Worm (Caenorhabditis elegans) whole organism, young adult: Measurements from ENCODE around the gene K01H12.4.

ENCODE experiments used
- C06A6.2 ChIP-seq: fragments of 200-800 bp; sonication (Bioruptor generic); conservative IDR thresholded peaks from 2 replicates; pipeline ENCODE4 v1.3.6; 2022; ENCODE audit warnings: missing genetic modification characterization, missing compliant biosample characterization
- F10E7.11 ChIP-seq: sonication (generic microtip); optimal IDR thresholded peaks from 2 replicates; lab custom pipeline; 2017; ENCODE audit warnings: mild to moderate bottlenecking, missing genetic modification characterization, moderate library complexity, missing compliant biosample characterization
- F33H1.4 ChIP-seq: fragments of 200-800 bp; sonication (Bioruptor generic); IDR thresholded peaks from 2 replicates; pipeline ENCODE4 v1.3.6; 2022; ENCODE audit warnings: missing genetic modification reagents, missing genetic modification characterization, missing compliant biosample characterization
- F37B4.10 ChIP-seq: fragments of 200-800 bp; sonication (Bioruptor generic); IDR thresholded peaks from 2 replicates; pipeline ENCODE4 v1.3.6; 2022; ENCODE audit warnings: missing genetic modification characterization, missing compliant biosample characterization
- F39B2.1 ChIP-seq: fragments of 200-800 bp; sonication (Bioruptor generic); IDR thresholded peaks from 2 replicates; pipeline ENCODE4 v1.3.6; 2022; ENCODE audit warnings: missing genetic modification reagents, missing genetic modification characterization, missing compliant biosample characterization
- F55B11.4 ChIP-seq: sonication (generic microtip); optimal IDR thresholded peaks from 2 replicates; lab custom pipeline; 2016; ENCODE audit warnings: missing compliant biosample characterization, missing genetic modification characterization, borderline replicate concordance; ENCODE audit not compliant: insufficient read depth
- K12H6.12 ChIP-seq: fragments of 200-800 bp; sonication (Bioruptor generic); optimal IDR thresholded peaks from 2 replicates; lab custom pipeline; 2018; ENCODE audit warnings: mild to moderate bottlenecking, missing genetic modification characterization, missing compliant biosample characterization
- Y79H2A.3 ChIP-seq: fragments of 200-800 bp; sonication (Bioruptor generic); conservative IDR thresholded peaks from 2 replicates; pipeline ENCODE4 v1.3.6; 2022; ENCODE audit warnings: missing genetic modification reagents, missing genetic modification characterization, missing compliant biosample characterization
- atf-7 ChIP-seq: sonication (generic microtip); optimal IDR thresholded peaks from 2 replicates; lab custom pipeline; 2017; ENCODE audit warnings: mild to moderate bottlenecking, missing genetic modification characterization, missing compliant biosample characterization
- attf-6 ChIP-seq: fragments of 200-800 bp; sonication (Bioruptor generic); IDR thresholded peaks from 2 replicates; pipeline ENCODE4 v1.3.6; 2022; ENCODE audit warnings: missing genetic modification reagents, missing genetic modification characterization, missing compliant biosample characterization
- cebp-2 ChIP-seq: fragments of 200-800 bp; sonication (Bioruptor generic); IDR thresholded peaks from 2 replicates; pipeline ENCODE4 v1.3.6; 2022; ENCODE audit warnings: missing genetic modification characterization, missing compliant biosample characterization
- ceh-100 ChIP-seq: fragments of 200-800 bp; sonication (Bioruptor generic); IDR thresholded peaks from 2 replicates; pipeline ENCODE4 v1.3.6; 2022; ENCODE audit warnings: missing genetic modification reagents, missing genetic modification characterization, missing compliant biosample characterization
- ceh-27 ChIP-seq: fragments of 200-800 bp; sonication (Bioruptor generic); optimal IDR thresholded peaks from 2 replicates; lab custom pipeline; 2018; ENCODE audit warnings: mild to moderate bottlenecking, missing genetic modification characterization, moderate library complexity, missing compliant biosample characterization
- ceh-40 ChIP-seq: fragments of 200-800 bp; sonication (Bioruptor generic); IDR thresholded peaks from 2 replicates; pipeline ENCODE4 v1.3.6; 2022; ENCODE audit warnings: missing genetic modification characterization, missing compliant biosample characterization
- ceh-58 ChIP-seq: fragments of 200-800 bp; sonication (Bioruptor generic); IDR thresholded peaks from 2 replicates; pipeline ENCODE4 v1.3.6; 2022; ENCODE audit warnings: missing genetic modification characterization, missing compliant biosample characterization
- chd-7 ChIP-seq: sonication (generic microtip); optimal IDR thresholded peaks from 2 replicates; lab custom pipeline; 2016; ENCODE audit warnings: mild to moderate bottlenecking, missing genetic modification characterization, moderate library complexity, missing compliant biosample characterization
- dpl-1 ChIP-seq: fragments of 150-350 bp; optimal IDR thresholded peaks from 2 replicates; lab custom pipeline; 2014; ENCODE audit warnings: missing biosample characterization, missing genetic modification reagents, missing genetic modification characterization
- egl-44 ChIP-seq: fragments of 200-800 bp; sonication (Bioruptor generic); IDR thresholded peaks from 2 replicates; pipeline ENCODE4 v1.3.6; 2022; ENCODE audit warnings: missing genetic modification reagents, missing genetic modification characterization, missing compliant biosample characterization
- egrh-3 ChIP-seq: fragments of 200-800 bp; sonication (Bioruptor generic); IDR thresholded peaks from 2 replicates; pipeline ENCODE4 v1.3.6; 2022; ENCODE audit warnings: missing genetic modification reagents, missing genetic modification characterization, missing compliant biosample characterization
- him-1 ChIP-seq: sonication (generic microtip); optimal IDR thresholded peaks from 2 replicates; lab custom pipeline; 2016; ENCODE audit warnings: missing genotype, missing genetic modification reagents, missing genetic modification characterization, missing compliant biosample characterization
- hmg-20 ChIP-seq: fragments of 200-800 bp; sonication (Bioruptor generic); IDR thresholded peaks from 2 replicates; pipeline ENCODE4 v1.3.6; 2022; ENCODE audit warnings: missing genetic modification reagents, missing genetic modification characterization, missing compliant biosample characterization
- hrde-1 ChIP-seq: sonication (generic microtip); optimal IDR thresholded peaks from 2 replicates; lab custom pipeline; 2016; ENCODE audit warnings: missing genetic modification characterization, mild to moderate bottlenecking, missing compliant biosample characterization, moderate library complexity, missing genotype, missing genetic modification reagents, borderline replicate concordance
- lin-26 ChIP-seq: fragments of 200-800 bp; sonication (Bioruptor generic); IDR thresholded peaks from 2 replicates; pipeline ENCODE4 v1.3.6; 2022; ENCODE audit warnings: missing genetic modification reagents, missing genetic modification characterization, missing compliant biosample characterization
- lin-35 ChIP-seq, 3 experiments: fragments of 150-350 bp in 2 of 3; sonication (generic microtip) in 1 of 3; optimal IDR thresholded peaks; 2 replicates each; lab custom pipeline; 2014 to 2018; ENCODE audit warnings: missing biosample characterization in 3 of 3, missing genetic modification characterization in 3 of 3, missing genetic modification reagents in 3 of 3
- lin-54 ChIP-seq: fragments of 200-800 bp; sonication (Bioruptor generic); optimal IDR thresholded peaks from 2 replicates; lab custom pipeline; 2018; ENCODE audit warnings: mild to moderate bottlenecking, missing genetic modification characterization, missing compliant biosample characterization
- lir-1 ChIP-seq: fragments of 200-800 bp; sonication (Bioruptor generic); conservative IDR thresholded peaks from 2 replicates; pipeline ENCODE4 v1.3.6; 2022; ENCODE audit warnings: missing genetic modification reagents, missing genetic modification characterization, missing compliant biosample characterization
- lsl-1 ChIP-seq: fragments of 200-800 bp; sonication (Bioruptor generic); optimal IDR thresholded peaks from 2 replicates; lab custom pipeline; 2018; ENCODE audit warnings: mild to moderate bottlenecking, missing genetic modification characterization, moderate library complexity, missing compliant biosample characterization
- madf-10 ChIP-seq: sonication (generic microtip); optimal IDR thresholded peaks from 2 replicates; lab custom pipeline; 2016; ENCODE audit warnings: mild to moderate bottlenecking, missing genetic modification characterization, missing compliant biosample characterization
- mxl-1 ChIP-seq: sonication (generic microtip); optimal IDR thresholded peaks from 2 replicates; lab custom pipeline; 2016; ENCODE audit warnings: missing genetic modification characterization, missing compliant biosample characterization
- nfyb-1 ChIP-seq: fragments of 200-800 bp; sonication (Bioruptor generic); IDR thresholded peaks from 2 replicates; pipeline ENCODE4 v1.3.6; 2022; ENCODE audit warnings: missing genetic modification reagents, missing genetic modification characterization, missing compliant biosample characterization
- nhr-179 ChIP-seq: sonication (generic microtip); optimal IDR thresholded peaks from 2 replicates; lab custom pipeline; 2016; ENCODE audit warnings: mild to moderate bottlenecking, missing genetic modification characterization, missing compliant biosample characterization
- nhr-27 ChIP-seq: fragments of 200-800 bp; sonication (Bioruptor generic); optimal IDR thresholded peaks from 2 replicates; lab custom pipeline; 2018; ENCODE audit warnings: mild to moderate bottlenecking, missing genetic modification characterization, moderate library complexity, missing compliant biosample characterization
- nhr-80 ChIP-seq: sonication (generic microtip); optimal IDR thresholded peaks from 2 replicates; lab custom pipeline; 2016; ENCODE audit warnings: missing genetic modification characterization, missing compliant biosample characterization
- pha-4 ChIP-seq: fragments of 150-350 bp; sonication (generic microtip); optimal IDR thresholded peaks from 2 replicates; lab custom pipeline; 2014; ENCODE audit warnings: missing biosample characterization, missing genetic modification reagents, missing genetic modification characterization
- rec-8 ChIP-seq, 2 experiments: sonication (generic microtip); optimal IDR thresholded peaks; 2 replicates each; lab custom pipeline; 2016; ENCODE audit warnings: mild to moderate bottlenecking in 2 of 2, missing genetic modification characterization in 2 of 2, missing genetic modification reagents in 2 of 2, missing genotype in 2 of 2, missing biosample characterization in 1 of 2, missing compliant biosample characterization in 1 of 2, moderate library complexity in 1 of 2
- snpc-1.1 ChIP-seq: sonication (generic microtip); optimal IDR thresholded peaks from 2 replicates; lab custom pipeline; 2017; ENCODE audit warnings: missing genetic modification characterization, mild to moderate bottlenecking, missing compliant biosample characterization, antibody characterized with exemption, moderate library complexity, missing genotype, missing genetic modification reagents; ENCODE audit not compliant: insufficient read depth
- snpc-1.3 ChIP-seq: sonication (generic microtip); optimal IDR thresholded peaks from 2 replicates; lab custom pipeline; 2017; ENCODE audit warnings: missing genetic modification characterization, mild to moderate bottlenecking, missing compliant biosample characterization, antibody characterized with exemption, moderate library complexity, missing genotype, missing genetic modification reagents; ENCODE audit not compliant: insufficient read depth
- snpc-4 ChIP-seq, 5 experiments: fragments of 150-350 bp in 1 of 5; sonication (generic microtip) in 4 of 5; optimal IDR thresholded peaks; 2 replicates each; lab custom pipeline; 2014 to 2018; ENCODE audit warnings: missing genetic modification characterization in 5 of 5, missing biosample characterization in 3 of 5, antibody characterized with exemption in 2 of 5, mild to moderate bottlenecking in 2 of 5, missing compliant biosample characterization in 2 of 5, missing genotype in 2 of 5, moderate library complexity in 2 of 5, missing genetic modification reagents in 1 of 5
- tbp1 ChIP-seq: fragments of 200-800 bp; sonication (Bioruptor generic); optimal IDR thresholded peaks from 2 replicates; lab custom pipeline; 2018; ENCODE audit warnings: mild to moderate bottlenecking, missing genetic modification characterization, missing compliant biosample characterization
- tbx-9 ChIP-seq: sonication (generic microtip); optimal IDR thresholded peaks from 2 replicates; lab custom pipeline; 2016; ENCODE audit warnings: borderline replicate concordance, missing genetic modification characterization, inconsistent platforms, missing compliant biosample characterization
- xnd-1 ChIP-seq: sonication (generic microtip); optimal IDR thresholded peaks from 2 replicates; lab custom pipeline; 2016; ENCODE audit warnings: missing genotype, missing genetic modification reagents, missing genetic modification characterization, missing compliant biosample characterization
- zfh-2 ChIP-seq: fragments of 200-800 bp; sonication (Bioruptor generic); conservative IDR thresholded peaks from 2 replicates; pipeline ENCODE4 v1.3.6; 2022; ENCODE audit warnings: missing genetic modification reagents, missing genetic modification characterization, missing compliant biosample characterization
- ztf-18 ChIP-seq: sonication (generic microtip); optimal IDR thresholded peaks from 2 replicates; lab custom pipeline; 2016; ENCODE audit warnings: missing genotype, mild to moderate bottlenecking, missing genetic modification characterization, missing compliant biosample characterization
- ztf-22 ChIP-seq: fragments of 200-800 bp; sonication (Bioruptor generic); optimal IDR thresholded peaks from 2 replicates; lab custom pipeline; 2018; ENCODE audit warnings: mild to moderate bottlenecking, missing genetic modification characterization, moderate library complexity, missing compliant biosample characterization
- ztf-26 ChIP-seq: sonication (generic microtip); optimal IDR thresholded peaks from 2 replicates; lab custom pipeline; 2017; ENCODE audit warnings: missing genetic modification characterization, missing compliant biosample characterization
- ztf-28 ChIP-seq: fragments of 200-800 bp; sonication (Bioruptor generic); IDR thresholded peaks from 2 replicates; pipeline ENCODE4 v1.3.6; 2022; ENCODE audit warnings: missing genetic modification reagents, missing genetic modification characterization, missing compliant biosample characterization
- ztf-3 ChIP-seq: fragments of 200-800 bp; sonication (Bioruptor generic); optimal IDR thresholded peaks from 2 replicates; lab custom pipeline; 2018; ENCODE audit warnings: mild to moderate bottlenecking, missing genetic modification characterization, missing compliant biosample characterization
- ztf-6 ChIP-seq: fragments of 200-800 bp; sonication (Bioruptor generic); IDR thresholded peaks from 2 replicates; pipeline ENCODE4 v1.3.6; 2022; ENCODE audit warnings: missing genetic modification reagents, missing genetic modification characterization, missing compliant biosample characterization

K01H12.4 gene

DNA sequence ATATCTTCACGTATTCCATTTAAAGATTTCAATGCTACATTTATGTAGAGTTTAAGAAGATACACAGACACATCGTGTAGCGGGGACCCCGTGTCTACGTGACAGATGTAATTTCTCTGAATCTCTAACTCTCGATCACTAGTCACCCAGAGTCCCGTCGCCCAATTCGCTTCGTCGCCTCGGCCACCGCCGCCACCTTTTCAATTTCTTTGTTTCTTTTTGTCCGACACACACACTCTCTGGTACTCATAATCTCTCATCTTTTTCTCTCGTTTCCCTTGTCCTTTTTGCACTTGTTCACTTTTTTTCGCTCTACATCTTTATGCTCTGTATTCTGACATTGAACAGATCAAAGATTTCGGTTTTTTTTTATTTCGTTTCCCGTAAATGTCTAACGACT is 5.5 kb downstream of the K01H12.4 start (continued):
- TF ChIP-seq snpc-4 (GFP tag; optimal IDR thresholded peaks at IDR 0.05; lab: Kevin White, UChicago) (no peak), snpc-4 (tag; optimal IDR thresholded peaks at IDR 0.05; lab: Kevin White, UChicago) (peak in 3 of 4 experiments; percentile 19 to 23 (median 21)), xnd-1 (tag; lab: Kevin White, UChicago) (no peak), F37B4.10 (GFP tag; lab: Robert Waterston, UW) (no peak), hrde-1 (tag; lab: Kevin White, UChicago) (no peak), nfyb-1 (GFP tag; lab: Robert Waterston, UW) (0 out of 2 replicates have a peak, but pooled peaks have one; percentile 36), lin-26 (GFP tag; lab: Robert Waterston, UW) (no peak), ceh-27 (GFP tag; lab: Kevin White, UChicago) (no peak), egrh-3 (GFP tag; lab: Robert Waterston, UW) (no peak), ceh-40 (GFP tag; lab: Robert Waterston, UW) (no peak), lir-1 (GFP tag; lab: Robert Waterston, UW) (no peak), ztf-18 (tag; lab: Kevin White, UChicago) (peak; percentile 9), ceh-100 (GFP tag; lab: Robert Waterston, UW) (no peak), chd-7 (tag; lab: Kevin White, UChicago) (peak; percentile 5), F55B11.4 (tag; lab: Kevin White, UChicago) (no peak), lsl-1 (GFP tag; lab: Kevin White, UChicago) (no peak), ztf-3 (GFP tag; lab: Kevin White, UChicago) (no peak), cebp-2 (no peak), snpc-1.3 (tag; lab: Kevin White, UChicago) (no peak), F39B2.1 (no peak), zfh-2 (no peak), snpc-1.1 (no peak), atf-7 (peak; percentile 18), lin-54 (GFP tag; lab: Kevin White, UChicago) (no peak), F10E7.11 (tag; lab: Kevin White, UChicago) (no peak), lin-35 (GFP tag; optimal IDR thresholded peaks at IDR 0.05; lab: Kevin White, UChicago) (peak in 1 of 3 experiments; percentile 49), tbp1 (GFP tag; lab: Kevin White, UChicago) (peak; percentile 18), madf-10 (tag; lab: Kevin White, UChicago) (peak; percentile 97), egl-44 (GFP tag; lab: Robert Waterston, UW) (no peak), K12H6.12 (tag; lab: Kevin White, UChicago) (peak; percentile 67), hmg-20 (GFP tag; lab: Robert Waterston, UW) (no peak), mxl-1 (tag; lab: Kevin White, UChicago) (no peak), C06A6.2 (GFP tag; lab: Robert Waterston, UW) (no peak), nhr-179 (tag; lab: Kevin White, UChicago) (no peak), pha-4 (tag; lab: Kevin White, UChicago) (no peak), rec-8 (tag; optimal IDR thresholded peaks at IDR 0.05; lab: Kevin White, UChicago) (no peak), ceh-58 (GFP tag; lab: Robert Waterston, UW) (no peak), F33H1.4 (GFP tag; lab: Robert Waterston, UW) (no peak), nhr-27 (tag; lab: Kevin White, UChicago) (no peak), ztf-28 (GFP tag; lab: Robert Waterston, UW) (no peak), ztf-6 (GFP tag; lab: Robert Waterston, UW) (no peak), attf-6 (GFP tag; lab: Robert Waterston, UW) (no peak), tbx-9 (tag; lab: Kevin White, UChicago) (no peak), nhr-80 (tag; lab: Kevin White, UChicago) (peak; percentile 94), Y79H2A.3 (GFP tag; lab: Robert Waterston, UW) (no peak), dpl-1 (GFP tag; lab: Kevin White, UChicago) (no peak), ztf-26 (no peak), ztf-22 (GFP tag; lab: Kevin White, UChicago) (no peak), him-1 (tag; lab: Kevin White, UChicago) (no peak)
